Fruit fly (Drosophila melanogaster): ENCODE measurements around the gene CG31220.

The CG31220 gene

DNA sequence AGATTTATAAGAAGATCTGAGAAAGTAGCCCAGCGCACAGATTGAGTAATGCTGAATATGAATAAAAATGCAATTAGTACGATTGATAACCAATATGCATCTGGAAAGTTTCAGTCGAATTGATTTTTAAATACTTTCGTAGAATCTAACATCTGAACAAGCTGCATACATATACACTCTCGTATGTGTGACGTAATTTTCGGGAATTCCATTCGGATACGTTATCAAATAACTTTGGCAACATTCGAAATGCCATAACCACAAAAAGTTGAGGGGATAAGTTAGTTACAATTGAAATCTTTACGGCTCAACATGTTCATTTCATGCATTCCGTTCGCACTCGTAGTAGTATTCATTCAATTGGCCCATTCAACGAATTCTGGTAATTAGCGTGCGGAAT lies 2.4 kb downstream of the CG31220 start, which contains the start of gene CG31219:
Gene CG31219 (plus strand): TSS at position 301 of the 400 bp plus-strand sequence.
- TF ChIP-seq CG13287 (GFP tag; IDR thresholded peaks at IDR 0.05; ENCODE audit: partially characterized antibody) = no peak
- no peak for TF ChIP-seq Hr51 (GFP tag; optimal IDR thresholded peaks at IDR 0.05)
- TF ChIP-seq Ravus (GFP tag; IDR thresholded peaks at IDR 0.05) = no peak
- no peak for TF ChIP-seq CG43689 (GFP tag; IDR thresholded peaks at IDR 0.05)
- TF ChIP-seq CG7556 (GFP tag; optimal IDR thresholded peaks at IDR 0.05) = no peak
- no peak for TF ChIP-seq CG11695 (GFP tag; IDR thresholded peaks at IDR 0.05)
- no peak for TF ChIP-seq vnd (GFP tag; IDR thresholded peaks at IDR 0.05; ENCODE audit: partially characterized antibody)
- TF ChIP-seq Elba2 (GFP tag; optimal IDR thresholded peaks at IDR 0.05) = no peak
- no peak for TF ChIP-seq CG18262 (tag; optimal IDR thresholded peaks at IDR 0.05)
- no peak for TF ChIP-seq ftz-f1 (GFP tag; optimal IDR thresholded peaks at IDR 0.05)
- TF ChIP-seq lov (optimal IDR thresholded peaks at IDR 0.05) = no peak
- no peak for TF ChIP-seq lov (GFP tag; IDR thresholded peaks at IDR 0.05)
- no peak for TF ChIP-seq CG3726 (GFP tag; IDR thresholded peaks at IDR 0.05)

DNA sequence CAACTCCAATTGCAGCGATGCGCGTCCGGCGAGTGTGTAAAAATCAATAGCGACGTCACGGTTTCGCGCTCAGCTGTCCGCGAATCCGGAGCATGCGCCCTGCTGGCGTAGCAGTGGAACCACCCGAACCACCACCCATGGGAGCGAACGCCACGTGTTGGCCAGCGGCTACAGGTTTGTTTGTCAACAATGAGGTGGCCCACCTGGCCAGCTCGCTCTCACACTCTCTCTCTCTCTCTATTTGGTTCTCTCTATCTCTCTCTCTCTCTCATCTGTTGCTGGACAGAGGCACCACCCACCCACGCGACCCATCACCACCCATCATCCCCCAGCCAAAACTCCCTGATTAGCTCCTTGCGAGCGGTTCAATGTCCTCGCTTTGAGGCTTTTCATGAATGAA lies 8.2 kb downstream of the CG31220 start:
- TF ChIP-seq unc-4 (GFP tag; IDR thresholded peaks at IDR 0.05; ENCODE audit: partially characterized antibody) (peak; percentile 25; the same call in 1 of the 2 replicates), Ets65A (GFP tag) (peak; percentile 6), hbn (GFP tag; IDR thresholded peaks at IDR 0.05; ENCODE audit: partially characterized antibody) (0 out of 2 replicates have a peak, but pooled peaks have one; percentile 25), Hmx (GFP tag; optimal IDR thresholded peaks at IDR 0.05) (no peak), CG10267 (tag; optimal IDR thresholded peaks at IDR 0.05) (no peak), CG1832 (GFP tag; optimal IDR thresholded peaks at IDR 0.05) (peak; percentile 46), CG14667 (GFP tag; IDR thresholded peaks at IDR 0.05) (no peak), onecut (GFP tag; IDR thresholded peaks at IDR 0.05) (peak; percentile 99), Bgb (GFP tag; IDR thresholded peaks at IDR 0.05; ENCODE audit: partially characterized antibody) (peak; percentile 11; the same call in 1 of the 2 replicates), ems (GFP tag; optimal IDR thresholded peaks at IDR 0.05) (no peak), Elba2 (GFP tag; optimal IDR thresholded peaks at IDR 0.05) (no peak), Trl (optimal IDR thresholded peaks at IDR 0.05) (peak; percentile 51 to 72), Trl (GFP tag; optimal IDR thresholded peaks at IDR 0.05) (no peak), CG15514 (GFP tag; optimal IDR thresholded peaks at IDR 0.05) (peak; percentile 66), ewg (GFP tag; optimal IDR thresholded peaks at IDR 0.05) (peak; percentile 95), kah (GFP tag; optimal IDR thresholded peaks at IDR 0.05) (peak; percentile 0), CG8478 (optimal IDR thresholded peaks at IDR 0.05) (peak; percentile 56), MBD-R2 (GFP tag; IDR thresholded peaks at IDR 0.05) (peak; percentile 71), Hey (tag; optimal IDR thresholded peaks at IDR 0.05) (peak; percentile 44), so (GFP tag; IDR thresholded peaks at IDR 0.05) (no peak), chif (GFP tag; optimal IDR thresholded peaks at IDR 0.05) (no peak), CG34422 (GFP tag; IDR thresholded peaks at IDR 0.05) (peak; percentile 78; the same call in 2 of the 3 replicates), scrt (GFP tag; optimal IDR thresholded peaks at IDR 0.05) (peak; percentile 99), crp (GFP tag; optimal IDR thresholded peaks at IDR 0.05) (peak in 1 of 2 experiments; percentile 57), CkIIα-i1 (GFP tag; IDR thresholded peaks at IDR 0.05) (no peak), CG34224 (GFP tag; IDR thresholded peaks at IDR 0.05; ENCODE audit: partially characterized antibody) (peak; percentile 45; the same call in 2 of the 3 replicates), danr (GFP tag; IDR thresholded peaks at IDR 0.05) (no peak), seq (GFP tag; IDR thresholded peaks at IDR 0.05) (peak; percentile 73; the same call in 1 of the 2 replicates), sr (GFP tag; IDR thresholded peaks at IDR 0.05) (0 out of 3 replicates have a peak, but pooled peaks have one; percentile 6), CG10321 (GFP tag; IDR thresholded peaks at IDR 0.05) (0 out of 2 replicates have a peak, but pooled peaks have one; percentile 13)
